In the genomic region with DNA sequence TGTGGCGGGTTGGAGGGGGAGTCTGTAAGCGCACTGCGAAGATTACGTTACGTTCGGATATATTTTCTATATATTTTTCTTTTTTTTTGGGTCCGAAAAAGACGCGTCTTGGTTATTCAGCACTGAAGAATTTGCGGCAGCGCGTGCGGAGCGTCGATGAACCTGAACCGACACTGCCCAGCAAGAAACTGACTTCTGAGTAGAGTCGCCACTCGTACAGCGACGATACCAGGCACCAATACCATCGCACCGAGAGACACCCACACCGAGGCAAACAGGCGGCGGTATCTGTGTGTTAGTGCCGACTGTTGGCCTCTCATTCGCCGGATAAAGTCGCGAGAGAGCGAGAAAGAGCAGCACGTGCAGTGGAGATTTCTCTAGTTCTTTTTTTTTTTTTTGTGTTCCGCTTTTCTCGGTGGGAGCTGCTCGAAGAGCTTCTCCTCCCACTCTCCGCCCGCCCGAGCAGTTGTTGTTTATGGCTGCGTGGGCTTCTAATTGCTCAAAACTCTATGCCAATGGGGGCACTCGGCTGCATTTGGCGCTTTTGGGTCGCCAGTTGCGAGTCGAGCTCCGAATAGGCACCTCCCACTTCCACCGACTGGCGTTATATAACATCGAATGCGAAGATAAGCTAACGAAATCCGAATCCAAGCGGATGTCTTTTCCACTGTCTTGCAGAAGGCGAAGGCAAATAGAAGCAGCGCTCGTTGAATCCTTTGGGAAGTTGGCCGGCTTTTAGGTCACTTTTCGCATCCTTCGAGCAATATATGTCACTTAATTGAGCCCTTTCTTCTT, we compare ENCODE assay signal across 4 fruit fly cellular contexts.
A peak's percentile ranks its signal among the peaks of the same experiment; 100 is the strongest.
TF ChIP-seq lines count a peak whose summit lies in the region.

Gene klu, minus strand, starts transcription at position 189 of the 795 bp plus-strand sequence.

TF ChIP-seq in whole organism, adult, 20 proteins besides CTCF, POLR2A, EP300 and RAD21 (continued from another document):
- TF ChIP-seq bab1 (GFP tag; optimal IDR thresholded peaks at IDR 0.05; lab: Kevin White, UChicago) (no peak), Mnt (GFP tag; optimal IDR thresholded peaks at IDR 0.05; lab: Kevin White, UChicago) (peak; percentile 52), Crg-1 (GFP tag; optimal IDR thresholded peaks at IDR 0.05; lab: Kevin White, UChicago) (no peak), pad (GFP tag; optimal IDR thresholded peaks at IDR 0.05; lab: Kevin White, UChicago) (no peak)

TF ChIP-seq in whole organism, embryonic, 481 proteins besides CTCF, POLR2A, EP300 and RAD21 (continued from another document and continues in another):
- TF ChIP-seq Eip74EF (GFP tag; optimal IDR thresholded peaks at IDR 0.05; lab: Kevin White, UChicago) (no peak), hbn (GFP tag; IDR thresholded peaks at IDR 0.05; lab: Robert Waterston, UW; ENCODE audit: partially characterized antibody) (peak; percentile 34; the same call in 1 of the 2 replicates), pum (GFP tag; optimal IDR thresholded peaks at IDR 0.05; lab: Kevin White, UChicago) (no peak), Lim3 (GFP tag; IDR thresholded peaks at IDR 0.05; lab: Robert Waterston, UW) (no peak), CG12236 (GFP tag; optimal IDR thresholded peaks at IDR 0.05; lab: Kevin White, UChicago) (no peak), slbo (GFP tag; IDR thresholded peaks at IDR 0.05; lab: Robert Waterston, UW) (no peak), Mes4 (GFP tag; optimal IDR thresholded peaks at IDR 0.05; lab: Kevin White, UChicago) (no peak), HHEX (GFP tag; optimal IDR thresholded peaks at IDR 0.05; lab: Kevin White, UChicago) (no peak), sens-2 (GFP tag; IDR thresholded peaks at IDR 0.05; lab: Robert Waterston, UW) (no peak), CG3163 (GFP tag; optimal IDR thresholded peaks at IDR 0.05; lab: Kevin White, UChicago) (no peak), trem (tag; optimal IDR thresholded peaks at IDR 0.05; lab: Kevin White, UChicago) (no peak), wor (GFP tag; IDR thresholded peaks at IDR 0.05; lab: Robert Waterston, UW) (no peak), Camta (GFP tag; optimal IDR thresholded peaks at IDR 0.05; lab: Kevin White, UChicago) (no peak), cato (GFP tag; optimal IDR thresholded peaks at IDR 0.05; lab: Kevin White, UChicago; ENCODE audit: borderline replicate concordance) (no peak), CG15601 (tag; optimal IDR thresholded peaks at IDR 0.05; lab: Kevin White, UChicago) (no peak), CG31365 (tag; optimal IDR thresholded peaks at IDR 0.05; lab: Kevin White, UChicago) (no peak), CG4730 (GFP tag; IDR thresholded peaks at IDR 0.05; lab: Robert Waterston, UW) (no peak), unpg (GFP tag; optimal IDR thresholded peaks at IDR 0.05; lab: Kevin White, UChicago) (no peak), NC2α (GFP tag; optimal IDR thresholded peaks at IDR 0.05; lab: Kevin White, UChicago) (no peak), BtbVII (GFP tag; optimal IDR thresholded peaks at IDR 0.05; lab: Kevin White, UChicago) (no peak), zf30C (GFP tag; optimal IDR thresholded peaks at IDR 0.05; lab: Kevin White, UChicago) (no peak), Dip2 (GFP tag; IDR thresholded peaks at IDR 0.05; lab: Robert Waterston, UW) (no peak), Xbp1 (GFP tag; optimal IDR thresholded peaks at IDR 0.05; lab: Kevin White, UChicago) (no peak), CG16779 (GFP tag; IDR thresholded peaks at IDR 0.05; lab: Robert Waterston, UW) (no peak), dimm (GFP tag; IDR thresholded peaks at IDR 0.05; lab: Robert Waterston, UW) (no peak), CG17385 (GFP tag; optimal IDR thresholded peaks at IDR 0.05; lab: Kevin White, UChicago) (no peak), vnd (GFP tag; IDR thresholded peaks at IDR 0.05; lab: Robert Waterston, UW; ENCODE audit: partially characterized antibody) (no peak), br (optimal IDR thresholded peaks at IDR 0.05; lab: Kevin White, UChicago) (no peak), NfI (GFP tag; optimal IDR thresholded peaks at IDR 0.05; lab: Kevin White, UChicago) (no peak), CG11085 (GFP tag; IDR thresholded peaks at IDR 0.05; lab: Robert Waterston, UW) (no peak), grau (tag; optimal IDR thresholded peaks at IDR 0.05; lab: Kevin White, UChicago) (no peak), CG2875 (GFP tag; optimal IDR thresholded peaks at IDR 0.05; lab: Kevin White, UChicago) (no peak), CG15514 (GFP tag; optimal IDR thresholded peaks at IDR 0.05; lab: Kevin White, UChicago) (no peak), dan (GFP tag; IDR thresholded peaks at IDR 0.05; lab: Robert Waterston, UW) (no peak), hb (GFP tag; IDR thresholded peaks at IDR 0.05; lab: Robert Waterston, UW; ENCODE audit: partially characterized antibody) (no peak), Dad (GFP tag; optimal IDR thresholded peaks at IDR 0.05; lab: Kevin White, UChicago) (no peak), lov (optimal IDR thresholded peaks at IDR 0.05; lab: Kevin White, UChicago) (no peak), lov (GFP tag; IDR thresholded peaks at IDR 0.05; lab: Robert Waterston, UW) (no peak), CG17568 (GFP tag; optimal IDR thresholded peaks at IDR 0.05; lab: Kevin White, UChicago) (no peak), CG2889 (GFP tag; IDR thresholded peaks at IDR 0.05; lab: Robert Waterston, UW) (peak; percentile 37; the same call in 1 of the 3 replicates), tio (GFP tag; optimal IDR thresholded peaks at IDR 0.05; lab: Kevin White, UChicago) (no peak)

TF ChIP-seq in whole organism, prepupa, 60 proteins besides CTCF, POLR2A, EP300 and RAD21 (continued from another document and continues in another):
- TF ChIP-seq CG6163 (GFP tag; IDR thresholded peaks at IDR 0.05; lab: Robert Waterston, UW): peak; percentile 90
- TF ChIP-seq spab (GFP tag; optimal IDR thresholded peaks at IDR 0.05; lab: Kevin White, UChicago): peak; percentile 55
- no peak for TF ChIP-seq Hr38 (GFP tag; optimal IDR thresholded peaks at IDR 0.05; lab: Kevin White, UChicago)
- no peak for TF ChIP-seq cyc (GFP tag; optimal IDR thresholded peaks at IDR 0.05; lab: Kevin White, UChicago)
- peak in 1 of 2 experiments; percentile 9 for TF ChIP-seq salr (GFP tag; optimal IDR thresholded peaks at IDR 0.05; lab: Kevin White, UChicago)
- TF ChIP-seq dac (GFP tag; optimal IDR thresholded peaks at IDR 0.05; lab: Kevin White, UChicago): peak; percentile 64
- peak; percentile 18 for TF ChIP-seq OdsH (GFP tag; optimal IDR thresholded peaks at IDR 0.05; lab: Kevin White, UChicago)
- peak; percentile 11 for TF ChIP-seq Met (GFP tag; optimal IDR thresholded peaks at IDR 0.05; lab: Kevin White, UChicago)
- TF ChIP-seq CG6792 (GFP tag; optimal IDR thresholded peaks at IDR 0.05; lab: Kevin White, UChicago): no peak
- TF ChIP-seq Smox (GFP tag; optimal IDR thresholded peaks at IDR 0.05; lab: Kevin White, UChicago): no peak
- TF ChIP-seq fd59A (GFP tag; optimal IDR thresholded peaks at IDR 0.05; lab: Kevin White, UChicago): peak; percentile 46
- TF ChIP-seq CG11294 (GFP tag; IDR thresholded peaks at IDR 0.05; lab: Robert Waterston, UW): peak; percentile 42; the same call in 1 of the 2 replicates
- peak; percentile 37 for TF ChIP-seq dsx (GFP tag; optimal IDR thresholded peaks at IDR 0.05; lab: Kevin White, UChicago; ENCODE audit: poor library complexity, severe bottlenecking)
- TF ChIP-seq CG8119 (GFP tag; IDR thresholded peaks at IDR 0.05; lab: Robert Waterston, UW): peak; percentile 82
- TF ChIP-seq CG34406 (GFP tag; optimal IDR thresholded peaks at IDR 0.05; lab: Kevin White, UChicago): peak; percentile 29
- peak; percentile 26 for TF ChIP-seq CG3032 (tag; optimal IDR thresholded peaks at IDR 0.05; lab: Kevin White, UChicago)
- peak; percentile 54 for TF ChIP-seq CG1621 (tag; optimal IDR thresholded peaks at IDR 0.05; lab: Kevin White, UChicago)
- peak; percentile 26 for TF ChIP-seq esn (GFP tag; optimal IDR thresholded peaks at IDR 0.05; lab: Kevin White, UChicago)
- peak; percentile 76 to 78 for TF ChIP-seq ss (GFP tag; optimal IDR thresholded peaks at IDR 0.05; lab: Kevin White, UChicago)
- peak; percentile 15 for TF ChIP-seq Sox102F (GFP tag; optimal IDR thresholded peaks at IDR 0.05; lab: Kevin White, UChicago)
- TF ChIP-seq CG4318 (GFP tag; optimal IDR thresholded peaks at IDR 0.05; lab: Kevin White, UChicago): no peak
- TF ChIP-seq Eip93F (GFP tag; optimal IDR thresholded peaks at IDR 0.05; lab: Kevin White, UChicago): peak; percentile 52
- peak; percentile 31 for TF ChIP-seq CG3919 (GFP tag; optimal IDR thresholded peaks at IDR 0.05; lab: Kevin White, UChicago)
- TF ChIP-seq CG9139 (GFP tag; optimal IDR thresholded peaks at IDR 0.05; lab: Kevin White, UChicago): peak; percentile 17
- TF ChIP-seq Eip75B (GFP tag; optimal IDR thresholded peaks at IDR 0.05; lab: Kevin White, UChicago): peak; percentile 36
- peak; percentile 24 for TF ChIP-seq Lpt (GFP tag; optimal IDR thresholded peaks at IDR 0.05; lab: Kevin White, UChicago)
- peak; percentile 54 for TF ChIP-seq CG6276 (GFP tag; optimal IDR thresholded peaks at IDR 0.05; lab: Kevin White, UChicago)
- peak; percentile 31 for TF ChIP-seq CG6854 (GFP tag; optimal IDR thresholded peaks at IDR 0.05; lab: Kevin White, UChicago)
- TF ChIP-seq CG8632 (GFP tag; optimal IDR thresholded peaks at IDR 0.05; lab: Kevin White, UChicago): no peak
- no peak for TF ChIP-seq CG7368 (GFP tag; optimal IDR thresholded peaks at IDR 0.05; lab: Kevin White, UChicago)
- no peak for TF ChIP-seq CG11762 (GFP tag; optimal IDR thresholded peaks at IDR 0.05; lab: Kevin White, UChicago; ENCODE audit: insufficient read depth)
- TF ChIP-seq Ets96B (tag; optimal IDR thresholded peaks at IDR 0.05; lab: Kevin White, UChicago): peak; percentile 29
- no peak for TF ChIP-seq Sox15 (GFP tag; optimal IDR thresholded peaks at IDR 0.05; lab: Kevin White, UChicago)
- no peak for TF ChIP-seq topi (GFP tag; optimal IDR thresholded peaks at IDR 0.05; lab: Kevin White, UChicago)
- no peak for TF ChIP-seq CG31627 (GFP tag; optimal IDR thresholded peaks at IDR 0.05; lab: Kevin White, UChicago)
- no peak for TF ChIP-seq CG8319 (GFP tag; optimal IDR thresholded peaks at IDR 0.05; lab: Kevin White, UChicago)
- TF ChIP-seq Eip78C (GFP tag; lab: Kevin White, UChicago): peak; percentile 70
- TF ChIP-seq acj6 (GFP tag; optimal IDR thresholded peaks at IDR 0.05; lab: Kevin White, UChicago): no peak
- TF ChIP-seq CG6808 (GFP tag; optimal IDR thresholded peaks at IDR 0.05; lab: Kevin White, UChicago): peak; percentile 49
- TF ChIP-seq Gug (GFP tag; IDR thresholded peaks at IDR 0.05; lab: Robert Waterston, UW): 0 out of 2 replicates have a peak, but pooled peaks have one; percentile 25
- no peak for TF ChIP-seq fd85E (GFP tag; optimal IDR thresholded peaks at IDR 0.05; lab: Kevin White, UChicago)
- no peak for TF ChIP-seq pdm3 (GFP tag; optimal IDR thresholded peaks at IDR 0.05; lab: Kevin White, UChicago)

TF ChIP-seq in whole organism, pupa, 21 proteins besides CTCF, POLR2A, EP300 and RAD21 (continued from another document):
- TF ChIP-seq CG8301 (tag; optimal IDR thresholded peaks at IDR 0.05; lab: Kevin White, UChicago) (peak; percentile 49), CG34367 (tag; optimal IDR thresholded peaks at IDR 0.05; lab: Kevin White, UChicago) (peak; percentile 44), CG15710 (tag; optimal IDR thresholded peaks at IDR 0.05; lab: Kevin White, UChicago) (peak; percentile 46), Ets98B (GFP tag; IDR thresholded peaks at IDR 0.05; lab: Robert Waterston, UW) (peak; percentile 84)
